Fruit fly (Drosophila melanogaster) whole organism, adult: Measurements from ENCODE around the gene tst.

Experiments used
- CG12768 ChIP-seq: fragments of 200-800 bp; sonication (Bioruptor generic); optimal IDR thresholded peaks from 2 replicates; lab custom pipeline; 2017; ENCODE audit warnings: missing biosample characterization, missing genetic modification characterization, mild to moderate bottlenecking, moderate library complexity, missing genetic modification reagents
- CG14711 ChIP-seq: fragments of 200-800 bp; sonication (Bioruptor generic); optimal IDR thresholded peaks from 2 replicates; lab custom pipeline; 2018; ENCODE audit warnings: missing biosample characterization, mild to moderate bottlenecking, missing genetic modification characterization, moderate library complexity
- CG1620 ChIP-seq: fragments of 200-800 bp; sonication (Bioruptor generic); optimal IDR thresholded peaks from 2 replicates; lab custom pipeline; 2016; ENCODE audit warnings: missing biosample characterization, missing genetic modification characterization
- CG7045 ChIP-seq: fragments of 200-800 bp; sonication (Bioruptor generic); optimal IDR thresholded peaks from 2 replicates; lab custom pipeline; 2017; ENCODE audit warnings: missing biosample characterization, mild to moderate bottlenecking, missing genetic modification characterization
- CG7101 ChIP-seq: fragments of 200-800 bp; sonication (Bioruptor generic); optimal IDR thresholded peaks from 2 replicates; lab custom pipeline; 2018; ENCODE audit warnings: missing biosample characterization, mild to moderate bottlenecking, missing genetic modification characterization, moderate library complexity
- Clk ChIP-seq: fragments of 200-800 bp; sonication (Bioruptor generic); optimal IDR thresholded peaks from 2 replicates; lab custom pipeline; 2017; ENCODE audit warnings: missing biosample characterization, missing genetic modification characterization
- Mnt ChIP-seq: fragments of 200-800 bp; sonication (Bioruptor generic); optimal IDR thresholded peaks from 2 replicates; lab custom pipeline; 2016; ENCODE audit warnings: missing biosample characterization, mild to moderate bottlenecking, missing genetic modification characterization
- bab1 ChIP-seq: fragments of 200-800 bp; sonication (Bioruptor generic); optimal IDR thresholded peaks from 3 replicates; lab custom pipeline; 2019; ENCODE audit warnings: missing biosample characterization, mild to moderate bottlenecking, missing genetic modification characterization, moderate library complexity
- cic ChIP-seq: fragments of 200-800 bp; sonication (Bioruptor generic); optimal IDR thresholded peaks from 2 replicates; lab custom pipeline; 2017; ENCODE audit warnings: missing biosample characterization, mild to moderate bottlenecking, missing genetic modification characterization, moderate library complexity
- cnc ChIP-seq, 2 experiments: fragments of >200 bp; optimal IDR thresholded peaks; 2 replicates each; lab custom pipeline; 2017
- kay ChIP-seq: fragments of 200-800 bp; sonication (Bioruptor generic); peaks from one replicate; lab custom pipeline; 2016; ENCODE audit warnings: missing biosample characterization, missing genetic modification characterization, borderline replicate concordance
- ovo ChIP-seq: fragments of 200-800 bp; sonication (Bioruptor generic); optimal IDR thresholded peaks from 2 replicates; lab custom pipeline; 2016; ENCODE audit warnings: missing biosample characterization, missing genetic modification characterization
- pad ChIP-seq: fragments of 200-800 bp; sonication (Bioruptor generic); optimal IDR thresholded peaks from 3 replicates; lab custom pipeline; 2017; ENCODE audit warnings: missing biosample characterization, missing genetic modification characterization, mild to moderate bottlenecking, moderate library complexity, missing genetic modification reagents
- tj ChIP-seq: fragments of 200-800 bp; sonication (Bioruptor generic); optimal IDR thresholded peaks from 3 replicates; lab custom pipeline; 2017; ENCODE audit warnings: missing biosample characterization, mild to moderate bottlenecking, missing genetic modification characterization, moderate library complexity
- toe ChIP-seq: fragments of 200-800 bp; sonication (Bioruptor generic); optimal IDR thresholded peaks from 2 replicates; lab custom pipeline; 2016; ENCODE audit warnings: missing biosample characterization, missing genetic modification characterization

tst gene

DNA sequence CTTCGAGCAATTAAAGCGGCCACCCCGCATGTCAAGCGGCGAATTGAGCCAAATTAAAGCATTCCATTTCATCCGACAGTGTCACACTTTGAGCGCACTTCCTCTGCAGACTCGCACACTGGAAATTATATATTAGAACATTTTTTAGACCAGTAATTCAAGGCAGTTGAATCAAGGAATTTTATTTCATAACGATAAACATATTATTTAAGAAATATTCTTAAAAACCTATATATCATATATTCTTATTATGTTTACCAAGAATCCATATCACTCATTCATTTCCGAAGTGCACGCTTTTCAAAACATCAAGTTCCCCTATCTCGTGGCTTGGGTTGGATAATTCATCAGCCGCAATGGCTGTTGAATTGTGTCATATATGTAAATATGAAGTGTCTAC, 18.8 kb upstream of the tst start:
- no peak for TF ChIP-seq cic (GFP tag; lab: Kevin White, UChicago)
- TF ChIP-seq ovo (GFP tag; lab: Kevin White, UChicago) = no peak
- TF ChIP-seq CG7045 = no peak
- TF ChIP-seq CG7101 (tag; lab: Kevin White, UChicago) = no peak

dm6 chr3R:23790483-23791175, 18.0 kb upstream of the tst start:
- TF ChIP-seq Clk (GFP tag; lab: Kevin White, UChicago) (no peak), cic (GFP tag; lab: Kevin White, UChicago) (no peak)

- TF ChIP-seq ovo (GFP tag; lab: Kevin White, UChicago) (no peak), CG14711 (tag; lab: Kevin White, UChicago) (peak; percentile 27), cnc (optimal IDR thresholded peaks at IDR 0.05; lab: Kevin White, UChicago) (no peak), CG7045 (no peak)
Observed at dm6 chr3R:23789584-23789983, 16.9 kb upstream of the tst start.

DNA sequence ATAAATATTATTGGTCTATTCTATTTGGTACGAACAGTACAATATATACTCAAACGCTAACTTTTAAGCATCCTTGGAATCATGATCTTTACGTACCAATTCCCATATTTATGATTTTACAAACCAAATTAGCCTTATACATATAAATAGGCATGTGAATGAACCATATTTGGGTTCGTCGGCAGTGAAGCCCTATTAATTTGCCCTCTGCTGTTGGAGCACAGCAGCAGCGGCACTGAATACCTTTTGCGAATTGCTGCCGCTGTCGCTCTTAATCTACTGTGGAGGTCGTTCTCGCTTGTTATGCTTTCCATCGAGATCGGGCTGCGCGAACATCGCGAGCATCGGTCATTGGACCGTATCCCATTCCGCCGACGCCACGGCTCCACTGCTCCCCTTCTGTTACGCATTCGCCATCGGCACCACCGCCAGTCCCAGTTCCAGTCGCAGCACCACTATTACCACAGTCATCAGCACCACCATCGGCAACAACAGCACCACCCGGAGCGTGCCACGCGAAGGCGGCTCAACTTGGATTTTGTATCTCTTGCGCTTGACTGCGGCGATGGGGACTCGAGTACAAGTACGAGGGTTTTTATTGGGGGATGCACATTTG, 15.9 kb upstream of the tst start:
- TF ChIP-seq Mnt (GFP tag; lab: Kevin White, UChicago) (no peak), cic (GFP tag; lab: Kevin White, UChicago) (no peak), tj (GFP tag; lab: Kevin White, UChicago) (no peak)

dm6 chr3R:23787632-23787960, 14.9 kb upstream of the tst start:
- no peak for TF ChIP-seq CG1620
- TF ChIP-seq toe (GFP tag; lab: Kevin White, UChicago) = no peak
- TF ChIP-seq kay (GFP tag; lab: Kevin White, UChicago) = peak; percentile 20
- no peak for TF ChIP-seq CG12768 (GFP tag; lab: Kevin White, UChicago)

dm6 chr3R:23786768-23787631, 14.3 kb upstream of the tst start:
- TF ChIP-seq kay (GFP tag; lab: Kevin White, UChicago) (peak; percentile 22), CG14711 (tag; lab: Kevin White, UChicago) (no peak), pad (GFP tag; lab: Kevin White, UChicago) (peak; percentile 46), toe (GFP tag; lab: Kevin White, UChicago) (no peak), tj (GFP tag; lab: Kevin White, UChicago) (peak; percentile 77)

dm6 chr3R:23784925-23785680, 12.4 kb upstream of the tst start:
- TF ChIP-seq CG1620 = no peak

dm6 chr3R:23783961-23784360, 11.3 kb upstream of the tst start:
- TF ChIP-seq CG7101 (tag; lab: Kevin White, UChicago) (peak; percentile 6), bab1 (GFP tag; lab: Kevin White, UChicago) (no peak)

- TF ChIP-seq cic (GFP tag; lab: Kevin White, UChicago) = peak; percentile 47
- TF ChIP-seq bab1 (GFP tag; lab: Kevin White, UChicago) = no peak
Observed at dm6 chr3R:23783403-23783757, 10.7 kb upstream of the tst start.
